Worm (Caenorhabditis elegans) whole organism, L2 larva: ENCODE results near the gene clec-266.

ENCODE experiments used
- F13H6.1 ChIP-seq: sonication (generic microtip); optimal IDR thresholded peaks from 2 replicates; lab custom pipeline; 2016; ENCODE audit warnings: missing genetic modification characterization, missing compliant biosample characterization
- R02D3.7 ChIP-seq: fragments of 150-350 bp; optimal IDR thresholded peaks from 2 replicates; lab custom pipeline; 2014; ENCODE audit warnings: missing biosample characterization, missing genetic modification characterization
- ZK546.5 ChIP-seq: sonication (generic microtip); optimal IDR thresholded peaks from 2 replicates; lab custom pipeline; 2017; ENCODE audit warnings: missing biosample characterization, missing genetic modification characterization
- alr-1 ChIP-seq: fragments of 150-350 bp; optimal IDR thresholded peaks from 2 replicates; lab custom pipeline; 2014; ENCODE audit warnings: missing biosample characterization, missing genetic modification characterization
- aly-2 ChIP-seq: fragments of 150-350 bp; optimal IDR thresholded peaks from 2 replicates; lab custom pipeline; 2014; ENCODE audit warnings: missing biosample characterization, missing genetic modification characterization
- ama-1 ChIP-seq: fragments of 150-350 bp; optimal IDR thresholded peaks from 2 replicates; lab custom pipeline; 2018; ENCODE audit warnings: inconsistent platforms
- blmp-1 ChIP-seq: sonication (generic microtip); optimal IDR thresholded peaks from 2 replicates; lab custom pipeline; 2017; ENCODE audit warnings: missing genetic modification characterization, mild to moderate bottlenecking, missing compliant biosample characterization, antibody characterized with exemption, moderate library complexity; ENCODE audit not compliant: insufficient read depth
- ceh-16 ChIP-seq: fragments of 150-350 bp; optimal IDR thresholded peaks from 2 replicates; lab custom pipeline; 2014; ENCODE audit warnings: missing biosample characterization, missing genetic modification characterization
- crh-2 ChIP-seq: sonication (generic microtip); optimal IDR thresholded peaks from 2 replicates; lab custom pipeline; 2017; ENCODE audit warnings: missing biosample characterization, missing genetic modification characterization
- dmd-4 ChIP-seq: sonication (generic microtip); optimal IDR thresholded peaks from 2 replicates; lab custom pipeline; 2017; ENCODE audit warnings: missing biosample characterization, missing genetic modification characterization
- egl-27 ChIP-seq: sonication (generic microtip); optimal IDR thresholded peaks from 3 replicates; lab custom pipeline; 2017; ENCODE audit warnings: missing biosample characterization, missing genetic modification reagents, missing genetic modification characterization
- elt-1 ChIP-seq: fragments of 150-350 bp; optimal IDR thresholded peaks from 2 replicates; lab custom pipeline; 2014; ENCODE audit warnings: missing biosample characterization, missing genetic modification characterization
- fos-1 ChIP-seq: fragments of 150-350 bp; optimal IDR thresholded peaks from 2 replicates; lab custom pipeline; 2014; ENCODE audit warnings: missing biosample characterization, missing genetic modification characterization
- gmeb-1 ChIP-seq: fragments of 150-350 bp; optimal IDR thresholded peaks from 2 replicates; lab custom pipeline; 2014; ENCODE audit warnings: missing biosample characterization, missing genetic modification characterization
- lin-13 ChIP-seq: fragments of 150-350 bp; optimal IDR thresholded peaks from 2 replicates; lab custom pipeline; 2014; ENCODE audit warnings: missing biosample characterization, missing genetic modification reagents, missing genetic modification characterization
- lin-39 ChIP-seq: fragments of 150-350 bp; optimal IDR thresholded peaks from 2 replicates; lab custom pipeline; 2014; ENCODE audit warnings: missing biosample characterization, missing genetic modification reagents, missing genetic modification characterization
- mbf-1 ChIP-seq: sonication (generic microtip); optimal IDR thresholded peaks from 2 replicates; lab custom pipeline; 2017; ENCODE audit warnings: missing biosample characterization, missing genetic modification characterization
- mdl-1 ChIP-seq, 2 experiments: fragments of 150-350 bp in 1 of 2; sonication (generic microtip) in 1 of 2; optimal IDR thresholded peaks; 2 replicates each; lab custom pipeline; 2017; ENCODE audit warnings: missing biosample characterization in 2 of 2, missing genetic modification characterization in 2 of 2
- nhr-11 ChIP-seq: fragments of 150-350 bp; optimal IDR thresholded peaks from 2 replicates; lab custom pipeline; 2014; ENCODE audit warnings: missing biosample characterization, missing genetic modification characterization
- nhr-129 ChIP-seq: fragments of 150-350 bp; optimal IDR thresholded peaks from 2 replicates; lab custom pipeline; 2014; ENCODE audit warnings: missing biosample characterization, missing genetic modification characterization
- nhr-21 ChIP-seq: fragments of 150-350 bp; optimal IDR thresholded peaks from 2 replicates; lab custom pipeline; 2014; ENCODE audit warnings: missing biosample characterization, missing genetic modification characterization
- nhr-23 ChIP-seq: fragments of 150-350 bp; optimal IDR thresholded peaks from 2 replicates; lab custom pipeline; 2014; ENCODE audit warnings: missing biosample characterization, missing genetic modification reagents, missing genetic modification characterization
- nhr-237 ChIP-seq: fragments of 150-350 bp; optimal IDR thresholded peaks from 2 replicates; lab custom pipeline; 2014; ENCODE audit warnings: missing biosample characterization, missing genetic modification characterization
- nhr-25 ChIP-seq: fragments of 150-350 bp; sonication (generic microtip); optimal IDR thresholded peaks from 3 replicates; lab custom pipeline; 2014; ENCODE audit warnings: missing biosample characterization, missing genetic modification characterization
- nhr-6 ChIP-seq: fragments of 150-350 bp; optimal IDR thresholded peaks from 2 replicates; lab custom pipeline; 2014; ENCODE audit warnings: missing biosample characterization, missing genetic modification characterization
- nhr-77 ChIP-seq: fragments of 150-350 bp; optimal IDR thresholded peaks from 2 replicates; lab custom pipeline; 2014; ENCODE audit warnings: missing biosample characterization, missing genetic modification characterization
- peb-1 ChIP-seq: fragments of 150-350 bp; optimal IDR thresholded peaks from 2 replicates; lab custom pipeline; 2014; ENCODE audit warnings: missing biosample characterization, missing genetic modification characterization
- sem-4 ChIP-seq: fragments of 150-350 bp; optimal IDR thresholded peaks from 2 replicates; lab custom pipeline; 2014; ENCODE audit warnings: missing biosample characterization, missing genetic modification reagents, missing genetic modification characterization
- skn-1 ChIP-seq: sonication (generic microtip); optimal IDR thresholded peaks from 2 replicates; lab custom pipeline; 2017; ENCODE audit warnings: missing biosample characterization, missing genetic modification characterization
- snpc-4 ChIP-seq: fragments of 150-350 bp; optimal IDR thresholded peaks from 2 replicates; lab custom pipeline; 2014; ENCODE audit warnings: missing biosample characterization, missing genetic modification characterization
- unc-55 ChIP-seq: fragments of 150-350 bp; sonication (generic microtip); optimal IDR thresholded peaks from 3 replicates; lab custom pipeline; 2014; ENCODE audit warnings: missing biosample characterization, missing genetic modification reagents, missing genetic modification characterization
- zag-1 ChIP-seq: fragments of 150-350 bp; optimal IDR thresholded peaks from 2 replicates; lab custom pipeline; 2014; ENCODE audit warnings: missing biosample characterization, missing genetic modification characterization
- ztf-1 ChIP-seq: fragments of 200-800 bp; sonication (Bioruptor generic); conservative IDR thresholded peaks from 2 replicates; pipeline ENCODE4 v1.3.6; 2022; ENCODE audit warnings: missing genetic modification characterization, missing compliant biosample characterization
- ztf-11 ChIP-seq: sonication (generic microtip); optimal IDR thresholded peaks from 2 replicates; lab custom pipeline; 2017; ENCODE audit warnings: missing biosample characterization, missing genetic modification characterization
- ztf-4 ChIP-seq: fragments of 150-350 bp; optimal IDR thresholded peaks from 2 replicates; lab custom pipeline; 2014; ENCODE audit warnings: missing biosample characterization, missing genetic modification characterization

The clec-266 gene

DNA sequence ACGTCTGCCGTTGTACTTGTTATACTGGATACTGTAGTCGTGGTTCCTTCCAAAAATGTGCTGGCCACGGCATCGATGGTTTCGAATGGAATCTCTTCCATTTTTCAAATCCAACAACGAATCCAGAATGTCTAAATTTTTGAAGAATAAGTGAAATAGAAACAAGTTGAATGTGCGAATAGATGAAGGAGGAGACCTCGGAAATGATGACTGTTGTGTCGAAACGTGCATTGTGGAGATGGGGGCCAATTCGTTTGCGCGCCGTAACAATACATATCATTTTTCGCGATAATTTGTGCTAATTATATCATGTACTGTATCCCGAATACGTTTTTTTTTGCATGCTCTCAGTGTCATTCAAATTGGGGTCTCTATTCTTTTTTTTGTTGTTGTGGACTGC, 12.5 kb upstream of the clec-266 start, which contains the start of gene aexr-1:
TSS of gene aexr-1 (minus strand) at position 101 of the 400 bp plus-strand sequence.
- no peak for TF ChIP-seq ztf-11 (tag; lab: Kevin White, UChicago)
- TF ChIP-seq crh-2: no peak

ce11 chrX:6631437-6631836, 8.7 kb upstream of the clec-266 start, which contains the start of gene aexr-2:
aexr-2 (minus strand) TSS chrX:6631537.
- no peak for TF ChIP-seq nhr-21

DNA sequence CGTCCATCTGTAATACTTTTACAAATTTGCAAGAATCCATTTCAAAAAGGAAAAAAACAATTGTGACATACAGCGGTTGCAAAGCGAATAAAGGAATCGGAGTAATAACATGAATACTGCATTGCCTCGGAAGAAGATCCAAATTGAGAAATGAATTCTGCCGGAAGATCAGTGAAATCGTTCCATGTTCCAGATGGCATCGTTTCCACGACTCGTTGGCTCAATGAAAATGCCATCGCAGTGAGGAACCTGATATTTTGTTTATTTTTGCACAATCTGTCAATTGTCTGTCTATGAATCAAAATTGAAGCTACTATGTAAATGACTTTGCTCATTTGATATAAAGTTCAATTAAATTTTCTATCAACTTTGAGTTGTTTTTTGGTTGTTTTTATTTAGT, 7.9 kb upstream of the clec-266 start:
- TF ChIP-seq egl-27 (no peak), ama-1 (no peak), lin-39 (tag; lab: Kevin White, UChicago) (no peak), fos-1 (tag; lab: Kevin White, UChicago) (no peak), nhr-237 (tag; lab: Kevin White, UChicago) (no peak), ZK546.5 (tag; lab: Kevin White, UChicago) (no peak), sem-4 (tag; lab: Kevin White, UChicago) (no peak), blmp-1 (tag; lab: Kevin White, UChicago) (no peak), skn-1 (tag; lab: Kevin White, UChicago) (no peak), ztf-4 (tag; lab: Kevin White, UChicago) (no peak), mbf-1 (tag; lab: Kevin White, UChicago) (no peak), nhr-11 (no peak), peb-1 (tag; lab: Kevin White, UChicago) (no peak), nhr-77 (tag; lab: Kevin White, UChicago) (no peak), ztf-11 (tag; lab: Kevin White, UChicago) (no peak), F13H6.1 (no peak), R02D3.7 (tag; lab: Kevin White, UChicago) (no peak), ceh-16 (tag; lab: Kevin White, UChicago) (no peak), gmeb-1 (tag; lab: Kevin White, UChicago) (no peak)

ce11 chrX:6625275-6625674, 2.6 kb upstream of the clec-266 start:
- no peak for TF ChIP-seq nhr-23 (tag; lab: Kevin White, UChicago)
- no peak for TF ChIP-seq nhr-21
- no peak for TF ChIP-seq F13H6.1
- TF ChIP-seq dmd-4 (tag; lab: Kevin White, UChicago): no peak
- TF ChIP-seq fos-1 (tag; lab: Kevin White, UChicago): no peak
- no peak for TF ChIP-seq elt-1 (tag; lab: Kevin White, UChicago)
- TF ChIP-seq mdl-1 (tag; optimal IDR thresholded peaks at IDR 0.05; lab: Kevin White, UChicago): no peak
- no peak for TF ChIP-seq nhr-129
- TF ChIP-seq ztf-4 (tag; lab: Kevin White, UChicago): no peak
- no peak for TF ChIP-seq snpc-4
- TF ChIP-seq nhr-11: no peak
- no peak for TF ChIP-seq nhr-25 (tag; lab: Kevin White, UChicago)

ce11 chrX:6618712-6619111, 4.0 kb downstream of the clec-266 start, which contains the start of gene kqt-1:
kqt-1 (plus strand) TSS chrX:6619012.
- no peak for TF ChIP-seq alr-1 (tag; lab: Kevin White, UChicago)
- no peak for TF ChIP-seq snpc-4
- no peak for TF ChIP-seq ztf-1 (GFP tag; lab: Robert Waterston, UW)
- no peak for TF ChIP-seq blmp-1 (tag; lab: Kevin White, UChicago)
- no peak for TF ChIP-seq mdl-1 (tag; optimal IDR thresholded peaks at IDR 0.05; lab: Kevin White, UChicago)
- TF ChIP-seq F13H6.1: no peak
- TF ChIP-seq nhr-129: no peak
- no peak for TF ChIP-seq nhr-25 (tag; lab: Kevin White, UChicago)
- no peak for TF ChIP-seq elt-1 (tag; lab: Kevin White, UChicago)
- TF ChIP-seq lin-13 (GFP tag; lab: Kevin White, UChicago): no peak
- no peak for TF ChIP-seq nhr-6 (tag; lab: Kevin White, UChicago)
- no peak for TF ChIP-seq unc-55 (GFP tag; lab: Kevin White, UChicago)
- TF ChIP-seq aly-2: no peak
- TF ChIP-seq zag-1 (tag; lab: Kevin White, UChicago): no peak
- no peak for TF ChIP-seq ztf-4 (tag; lab: Kevin White, UChicago)
- TF ChIP-seq nhr-237 (tag; lab: Kevin White, UChicago): no peak
- no peak for TF ChIP-seq sem-4 (tag; lab: Kevin White, UChicago)
- TF ChIP-seq fos-1 (tag; lab: Kevin White, UChicago): no peak
- no peak for TF ChIP-seq ZK546.5 (tag; lab: Kevin White, UChicago)
- no peak for TF ChIP-seq skn-1 (tag; lab: Kevin White, UChicago)
